Worm (Caenorhabditis elegans) whole organism, late embryonic: ENCODE results near the gene sql-1.

Source experiments
- ahr-1 ChIP-seq: sonication (generic microtip); optimal IDR thresholded peaks from 2 replicates; lab custom pipeline; 2016; ENCODE audit warnings: missing genetic modification characterization, missing compliant biosample characterization
- ceh-45 ChIP-seq: fragments of 200-800 bp; sonication (Bioruptor generic); IDR thresholded peaks from 2 replicates; pipeline ENCODE4 v1.3.6; 2022; ENCODE audit warnings: missing genetic modification reagents, missing genetic modification characterization, missing compliant biosample characterization
- dmd-4 ChIP-seq: sonication (generic microtip); optimal IDR thresholded peaks from 2 replicates; lab custom pipeline; 2016; ENCODE audit warnings: borderline replicate concordance, missing genetic modification characterization, missing compliant biosample characterization
- elt-2 ChIP-seq: sonication (generic microtip); optimal IDR thresholded peaks from 2 replicates; lab custom pipeline; 2016; ENCODE audit warnings: missing genetic modification reagents, missing genetic modification characterization, missing compliant biosample characterization
- gmeb-2 ChIP-seq: sonication (generic microtip); optimal IDR thresholded peaks from 2 replicates; lab custom pipeline; 2016; ENCODE audit warnings: missing genetic modification characterization, inconsistent platforms, missing compliant biosample characterization
- nhr-11 ChIP-seq: fragments of 150-350 bp; optimal IDR thresholded peaks from 2 replicates; lab custom pipeline; 2014; ENCODE audit warnings: missing biosample characterization, missing genetic modification characterization
- npax-4 ChIP-seq: sonication (generic microtip); optimal IDR thresholded peaks from 2 replicates; lab custom pipeline; 2016; ENCODE audit warnings: missing genetic modification characterization, missing compliant biosample characterization
- rnt-1 ChIP-seq: sonication (generic microtip); optimal IDR thresholded peaks from 2 replicates; lab custom pipeline; 2016; ENCODE audit warnings: missing genetic modification characterization, missing compliant biosample characterization
- ztf-16 ChIP-seq: sonication (generic microtip); optimal IDR thresholded peaks from 2 replicates; lab custom pipeline; 2017; ENCODE audit warnings: missing genetic modification characterization, missing compliant biosample characterization

- no peak for TF ChIP-seq ceh-45 (GFP tag; lab: Robert Waterston, UW)
- no peak for TF ChIP-seq dmd-4 (tag; lab: Kevin White, UChicago)
- TF ChIP-seq ztf-16 (tag; lab: Kevin White, UChicago), result no peak
- TF ChIP-seq npax-4 (tag; lab: Kevin White, UChicago), result no peak
- TF ChIP-seq elt-2 (tag; lab: Kevin White, UChicago), result no peak
- TF ChIP-seq ahr-1 (tag; lab: Kevin White, UChicago), result no peak
- no peak for TF ChIP-seq nhr-11 (tag; lab: Kevin White, UChicago)
- no peak for TF ChIP-seq gmeb-2 (tag; lab: Kevin White, UChicago)
- no peak for TF ChIP-seq rnt-1
Observed at ce11 chrIII:12510505-12510904, 11.1 kb downstream of the sql-1 start.
